Worm (Caenorhabditis elegans) whole organism, L4 larva: ENCODE data around the gene F54F7.3.

ENCODE experiments used
- F10B5.3 ChIP-seq: sonication (generic microtip); optimal IDR thresholded peaks from 2 replicates; lab custom pipeline; 2016; ENCODE audit warnings: mild to moderate bottlenecking, missing genetic modification characterization, missing compliant biosample characterization
- F37D6.2 ChIP-seq: sonication (generic microtip); optimal IDR thresholded peaks from 2 replicates; lab custom pipeline; 2016; ENCODE audit warnings: mild to moderate bottlenecking, missing genetic modification characterization, missing compliant biosample characterization
- T20F7.1 ChIP-seq: fragments of 200-800 bp; sonication (Bioruptor generic); optimal IDR thresholded peaks from 2 replicates; lab custom pipeline; 2018; ENCODE audit warnings: mild to moderate bottlenecking, missing genetic modification characterization, missing compliant biosample characterization
- Y75B8A.6 ChIP-seq: fragments of 200-800 bp; sonication (Bioruptor generic); IDR thresholded peaks from 2 replicates; pipeline ENCODE4 v1.3.6; 2022; ENCODE audit warnings: missing genetic modification reagents, missing genetic modification characterization, missing compliant biosample characterization
- ZK546.5 ChIP-seq, 2 experiments: sonication (generic microtip); optimal IDR thresholded peaks; 2 replicates each; lab custom pipeline; 2017; ENCODE audit warnings: missing biosample characterization in 2 of 2, missing genetic modification characterization in 2 of 2
- aha-1 ChIP-seq: fragments of 150-350 bp; peaks from one replicate; lab custom pipeline; 2014; ENCODE audit warnings: missing biosample characterization, missing genetic modification characterization
- aly-2 ChIP-seq: sonication (generic microtip); optimal IDR thresholded peaks from 2 replicates; lab custom pipeline; 2018; ENCODE audit warnings: missing biosample characterization, missing genetic modification characterization
- ama-1 ChIP-seq: fragments of 150-350 bp; optimal IDR thresholded peaks from 2 replicates; lab custom pipeline; 2014; ENCODE audit warnings: inconsistent platforms, mixed read lengths
- arid-1 ChIP-seq: fragments of 200-800 bp; sonication (Bioruptor generic); conservative IDR thresholded peaks from 2 replicates; pipeline ENCODE4 v1.3.6; 2022; ENCODE audit warnings: missing genetic modification reagents, missing genetic modification characterization, missing compliant biosample characterization
- ceh-28 ChIP-seq: fragments of 150-350 bp; optimal IDR thresholded peaks from 2 replicates; lab custom pipeline; 2014; ENCODE audit warnings: missing biosample characterization, missing genetic modification reagents, missing genetic modification characterization
- ceh-62 ChIP-seq: sonication (generic microtip); optimal IDR thresholded peaks from 2 replicates; lab custom pipeline; 2017; ENCODE audit warnings: missing biosample characterization, missing genetic modification characterization
- cey-2 ChIP-seq: sonication (generic microtip); optimal IDR thresholded peaks from 3 replicates; lab custom pipeline; 2017; ENCODE audit warnings: missing genetic modification characterization, mild to moderate bottlenecking, missing compliant biosample characterization, antibody characterized with exemption, borderline replicate concordance; ENCODE audit not compliant: insufficient read depth
- daf-12 ChIP-seq: fragments of 150-350 bp; optimal IDR thresholded peaks from 2 replicates; lab custom pipeline; 2014; ENCODE audit warnings: missing biosample characterization, missing genetic modification reagents, missing genetic modification characterization
- daf-8 ChIP-seq: fragments of 200-800 bp; sonication (Bioruptor generic); IDR thresholded peaks from 2 replicates; pipeline ENCODE4 v1.3.6; 2022; ENCODE audit warnings: missing genetic modification characterization, missing compliant biosample characterization
- dmd-6 ChIP-seq: fragments of 200-800 bp; sonication (Bioruptor generic); IDR thresholded peaks from 2 replicates; pipeline ENCODE4 v1.3.6; 2022; ENCODE audit warnings: missing genetic modification reagents, missing genetic modification characterization, missing compliant biosample characterization
- dmd-9 ChIP-seq: fragments of 200-800 bp; sonication (Bioruptor generic); IDR thresholded peaks from 2 replicates; pipeline ENCODE4 v1.3.6; 2022; ENCODE audit warnings: missing genetic modification reagents, missing genetic modification characterization, missing compliant biosample characterization
- duxl-1 ChIP-seq: sonication (generic microtip); optimal IDR thresholded peaks from 2 replicates; lab custom pipeline; 2016; ENCODE audit warnings: mild to moderate bottlenecking, missing genetic modification characterization, moderate library complexity, missing compliant biosample characterization; ENCODE audit not compliant: poor library complexity
- egl-27 ChIP-seq: sonication (generic microtip); optimal IDR thresholded peaks from 3 replicates; lab custom pipeline; 2017; ENCODE audit warnings: missing biosample characterization, missing genetic modification reagents, missing genetic modification characterization
- hlh-11 ChIP-seq: fragments of 200-800 bp; sonication (Bioruptor generic); optimal IDR thresholded peaks from 2 replicates; lab custom pipeline; 2018; ENCODE audit warnings: mild to moderate bottlenecking, missing genetic modification characterization, missing compliant biosample characterization
- hlh-30 ChIP-seq: sonication (generic microtip); optimal IDR thresholded peaks from 2 replicates; lab custom pipeline; 2017; ENCODE audit warnings: antibody characterized with exemption, mild to moderate bottlenecking, missing genetic modification characterization, missing compliant biosample characterization; ENCODE audit not compliant: insufficient read depth
- hmg-1.1 ChIP-seq: fragments of 200-800 bp; sonication (Bioruptor generic); IDR thresholded peaks from 2 replicates; pipeline ENCODE4 v1.3.6; 2022; ENCODE audit warnings: missing genetic modification reagents, missing genetic modification characterization, missing compliant biosample characterization
- lim-7 ChIP-seq: fragments of 200-800 bp; sonication (Bioruptor generic); IDR thresholded peaks from 2 replicates; pipeline ENCODE4 v1.3.6; 2022; ENCODE audit warnings: missing genetic modification characterization, missing compliant biosample characterization
- lin-29 ChIP-seq: fragments of 200-800 bp; sonication (Bioruptor generic); IDR thresholded peaks from 2 replicates; pipeline ENCODE4 v1.3.6; 2022; ENCODE audit warnings: missing genetic modification reagents, missing genetic modification characterization, missing compliant biosample characterization
- lin-39 ChIP-seq: fragments of 150-350 bp; optimal IDR thresholded peaks from 2 replicates; lab custom pipeline; 2014; ENCODE audit warnings: missing biosample characterization, missing genetic modification reagents, missing genetic modification characterization
- mdl-1 ChIP-seq, 2 experiments: fragments of 150-350 bp in 1 of 2; sonication (generic microtip) in 1 of 2; optimal IDR thresholded peaks; 2 replicates each; lab custom pipeline; 2014 to 2017; ENCODE audit warnings: missing biosample characterization in 2 of 2, missing genetic modification characterization in 2 of 2
- nhr-10 ChIP-seq: fragments of 150-350 bp; optimal IDR thresholded peaks from 2 replicates; lab custom pipeline; 2014; ENCODE audit warnings: missing biosample characterization, missing genetic modification characterization
- nhr-102 ChIP-seq: sonication (generic microtip); optimal IDR thresholded peaks from 2 replicates; lab custom pipeline; 2016; ENCODE audit warnings: mild to moderate bottlenecking, missing genetic modification characterization, moderate library complexity, missing compliant biosample characterization
- nhr-111 ChIP-seq: fragments of 200-800 bp; sonication (Bioruptor generic); optimal IDR thresholded peaks from 2 replicates; lab custom pipeline; 2018; ENCODE audit warnings: mild to moderate bottlenecking, missing genetic modification characterization, missing compliant biosample characterization
- nhr-237 ChIP-seq: sonication (generic microtip); optimal IDR thresholded peaks from 2 replicates; lab custom pipeline; 2017; ENCODE audit warnings: missing biosample characterization, missing genetic modification characterization
- nhr-41 ChIP-seq: fragments of 200-800 bp; sonication (Bioruptor generic); IDR thresholded peaks from 2 replicates; pipeline ENCODE4 v1.3.6; 2022; ENCODE audit warnings: missing genetic modification reagents, missing genetic modification characterization, missing compliant biosample characterization
- nhr-42 ChIP-seq: fragments of 200-800 bp; sonication (Bioruptor generic); IDR thresholded peaks from 2 replicates; pipeline ENCODE4 v1.3.6; 2022; ENCODE audit warnings: missing genetic modification characterization, missing compliant biosample characterization
- nhr-77 ChIP-seq: fragments of 150-350 bp; optimal IDR thresholded peaks from 2 replicates; lab custom pipeline; 2014; ENCODE audit warnings: missing biosample characterization, missing genetic modification characterization
- php-3 ChIP-seq: fragments of 200-800 bp; sonication (Bioruptor generic); IDR thresholded peaks from 2 replicates; pipeline ENCODE4 v1.3.6; 2022; ENCODE audit warnings: missing genetic modification reagents, missing genetic modification characterization, missing compliant biosample characterization
- rbr-2 ChIP-seq: sonication (generic microtip); optimal IDR thresholded peaks from 2 replicates; lab custom pipeline; 2016; ENCODE audit warnings: missing genotype, missing genetic modification characterization, missing compliant biosample characterization
- skn-1 ChIP-seq: fragments of 150-350 bp; optimal IDR thresholded peaks from 2 replicates; lab custom pipeline; 2014; ENCODE audit warnings: missing biosample characterization, missing genetic modification characterization
- snpc-1.2 ChIP-seq: fragments of 200-800 bp; sonication (Bioruptor generic); IDR thresholded peaks from 2 replicates; pipeline ENCODE4 v1.3.6; 2022; ENCODE audit warnings: missing genetic modification reagents, missing genetic modification characterization, missing compliant biosample characterization
- spr-1 ChIP-seq: sonication (generic microtip); optimal IDR thresholded peaks from 2 replicates; lab custom pipeline; 2016; ENCODE audit warnings: mild to moderate bottlenecking, missing genetic modification characterization, missing compliant biosample characterization
- tag-97 ChIP-seq: fragments of 200-800 bp; sonication (Bioruptor generic); IDR thresholded peaks from 2 replicates; pipeline ENCODE4 v1.3.6; 2022; ENCODE audit warnings: missing genetic modification characterization, missing compliant biosample characterization
- unc-62 ChIP-seq, 3 experiments: fragments of 150-350 bp in 1 of 3; sonication (generic microtip); optimal IDR thresholded peaks in 2 of 3; peaks in 1 of 3; 1 replicate in 1 of 3; 2 replicates in 2 of 3; lab custom pipeline; 2014 to 2017; ENCODE audit warnings: missing biosample characterization in 3 of 3, missing genetic modification characterization in 3 of 3, missing genetic modification reagents in 3 of 3, missing genotype in 1 of 3
- zag-1 ChIP-seq: fragments of 150-350 bp; optimal IDR thresholded peaks from 2 replicates; lab custom pipeline; 2014; ENCODE audit warnings: missing biosample characterization, missing genetic modification characterization
- zfp-2 ChIP-seq: sonication (generic microtip); optimal IDR thresholded peaks from 2 replicates; lab custom pipeline; 2016; ENCODE audit warnings: mild to moderate bottlenecking, missing genetic modification characterization, missing compliant biosample characterization
- zfp-3 ChIP-seq: fragments of 200-800 bp; sonication (Bioruptor generic); conservative IDR thresholded peaks from 2 replicates; pipeline ENCODE4 v1.3.6; 2022; ENCODE audit warnings: missing genetic modification reagents, missing genetic modification characterization, missing compliant biosample characterization
- zip-2 ChIP-seq: fragments of 150-350 bp; optimal IDR thresholded peaks from 2 replicates; lab custom pipeline; 2014; ENCODE audit warnings: missing biosample characterization, missing genetic modification characterization
- ztf-11 ChIP-seq: fragments of 150-350 bp; optimal IDR thresholded peaks from 2 replicates; lab custom pipeline; 2014; ENCODE audit warnings: missing biosample characterization, missing genetic modification characterization

The F54F7.3 gene

DNA sequence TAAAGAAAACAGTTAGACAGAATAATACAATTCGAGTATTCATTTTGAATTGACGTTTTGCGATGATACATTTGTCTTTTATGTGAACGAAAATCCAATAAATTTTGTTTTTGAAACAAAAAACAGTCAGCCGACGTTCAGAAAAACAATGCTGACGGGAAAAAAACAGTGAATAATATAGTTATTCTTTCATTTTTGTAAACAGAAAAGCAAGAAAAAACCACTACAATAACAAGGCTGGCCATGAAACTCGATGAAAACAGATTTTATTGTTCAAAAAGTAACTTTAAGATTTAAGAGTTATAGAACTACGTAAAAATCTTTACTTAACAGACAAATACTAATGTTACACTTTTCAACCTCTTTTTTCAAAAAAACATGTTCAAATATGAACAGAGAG is at the start of gene F54F7.3:
F54F7.3 (minus strand) TSS at position 101 of the 400 bp plus-strand sequence.
- TF ChIP-seq snpc-1.2 (no peak), zag-1 (no peak), lim-7 (GFP tag; lab: Robert Waterston, UW) (no peak), ama-1 (lab: Kevin White, UChicago) (no peak), daf-12 (tag; lab: Kevin White, UChicago) (no peak), hmg-1.1 (GFP tag; lab: Robert Waterston, UW) (no peak), ZK546.5 (tag; optimal IDR thresholded peaks at IDR 0.05; lab: Kevin White, UChicago) (no peak)

DNA sequence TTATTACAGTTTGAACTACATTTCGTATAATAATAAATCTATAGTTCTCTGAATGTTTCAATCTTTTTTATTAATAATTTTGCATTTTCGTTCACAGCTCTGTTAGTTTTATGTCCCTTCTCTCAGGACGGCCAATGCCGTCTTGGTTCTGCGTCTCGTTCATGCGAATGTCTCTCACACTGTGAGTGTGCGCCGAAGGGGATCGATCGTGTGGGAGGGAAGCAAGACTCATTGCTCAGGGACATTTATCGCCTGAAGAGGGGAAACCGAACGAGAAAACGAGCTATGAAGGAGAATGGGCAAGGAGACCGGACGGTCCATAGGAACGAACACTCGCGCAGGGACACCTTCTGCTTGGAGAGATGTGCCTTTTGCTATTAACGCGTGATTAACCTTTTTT is 49.0 kb upstream of the F54F7.3 start:
- TF ChIP-seq F10B5.3 (tag; lab: Kevin White, UChicago), result peak; percentile 12
- TF ChIP-seq F37D6.2, result peak; percentile 51
- peak; percentile 46 for TF ChIP-seq rbr-2 (tag; lab: Kevin White, UChicago)
- TF ChIP-seq ceh-28, result peak; percentile 43
- peak; percentile 57 for TF ChIP-seq aha-1 (tag; lab: Kevin White, UChicago)
- TF ChIP-seq T20F7.1 (GFP tag; lab: Kevin White, UChicago), result no peak
- no peak for TF ChIP-seq Y75B8A.6 (GFP tag; lab: Robert Waterston, UW)
- TF ChIP-seq unc-62 (GFP tag; optimal IDR thresholded peaks at IDR 0.05 in 1 of 2; lab: Kevin White, UChicago), result peak in 1 of 2 experiments; percentile 85
- no peak for TF ChIP-seq unc-62 (tag; optimal IDR thresholded peaks at IDR 0.05; lab: Kevin White, UChicago)

- TF ChIP-seq hlh-30 (tag; lab: Kevin White, UChicago) (no peak), egl-27 (tag; lab: Kevin White, UChicago) (no peak), arid-1 (GFP tag; lab: Robert Waterston, UW) (no peak), zag-1 (no peak), mdl-1 (tag; optimal IDR thresholded peaks at IDR 0.05; lab: Kevin White, UChicago) (no peak), nhr-77 (tag; lab: Kevin White, UChicago) (no peak), tag-97 (GFP tag; lab: Robert Waterston, UW) (no peak), F10B5.3 (tag; lab: Kevin White, UChicago) (no peak), dmd-9 (GFP tag; lab: Robert Waterston, UW) (no peak), nhr-42 (GFP tag; lab: Robert Waterston, UW) (no peak), nhr-41 (GFP tag; lab: Robert Waterston, UW) (no peak), hlh-11 (tag; lab: Kevin White, UChicago) (no peak), duxl-1 (tag; lab: Kevin White, UChicago) (no peak), dmd-6 (GFP tag; lab: Robert Waterston, UW) (no peak), Y75B8A.6 (GFP tag; lab: Robert Waterston, UW) (no peak), cey-2 (tag; lab: Kevin White, UChicago) (no peak), zfp-2 (no peak), T20F7.1 (GFP tag; lab: Kevin White, UChicago) (no peak), zip-2 (tag; lab: Kevin White, UChicago) (no peak)
Measured at ce11 chrX:11898040-11898439, 48.1 kb upstream of the F54F7.3 start, which contains the start of gene Y62H9A.9. Gene Y62H9A.9 (minus strand): TSS chrX:11898140.

DNA sequence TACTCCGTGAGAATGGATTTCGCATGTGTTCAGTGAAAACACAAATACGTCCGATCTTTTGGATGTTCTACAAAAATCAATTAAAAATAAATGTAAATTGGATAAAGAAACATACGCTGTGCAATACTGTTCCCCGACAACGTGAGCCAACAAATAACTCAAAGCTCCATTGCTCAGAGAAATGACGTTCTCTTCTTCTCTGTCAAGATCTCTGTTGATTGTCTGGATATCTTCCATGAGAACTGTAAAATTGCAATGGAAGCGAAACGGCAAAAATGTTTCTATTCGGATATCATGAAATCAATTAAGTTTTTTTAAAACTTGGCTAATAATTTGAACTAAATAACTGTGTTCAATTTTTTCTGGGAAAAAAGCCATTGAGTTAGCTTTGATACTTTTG is 46.7 kb upstream of the F54F7.3 start:
- TF ChIP-seq aha-1 (tag; lab: Kevin White, UChicago), result peak; percentile 93
- no peak for TF ChIP-seq skn-1

DNA sequence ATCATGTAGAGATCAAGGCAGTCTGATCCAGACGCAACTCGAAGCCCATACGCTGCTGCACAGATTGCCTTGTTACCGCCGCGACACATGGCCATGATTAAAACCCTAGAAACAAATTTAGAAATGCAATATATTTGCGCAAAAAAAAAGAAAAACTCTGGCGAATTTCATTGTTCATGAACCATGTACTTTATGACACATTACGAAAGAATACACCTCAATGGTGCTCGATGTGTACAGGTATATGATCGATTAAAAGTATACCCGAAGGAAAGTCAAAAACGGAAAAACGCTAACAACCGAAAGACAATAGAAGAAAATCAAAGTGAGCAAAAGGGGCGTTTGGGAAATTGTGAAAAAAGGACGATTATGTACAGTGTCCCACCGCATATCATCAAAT is 42.3 kb upstream of the F54F7.3 start, which contains the start of gene Y62H9A.8:
Y62H9A.8 (minus strand) TSS at position 101 of the 400 bp plus-strand sequence.
- TF ChIP-seq lin-39 (tag; lab: Kevin White, UChicago) (no peak), zfp-3 (GFP tag; lab: Robert Waterston, UW) (no peak), spr-1 (no peak), nhr-10 (tag; lab: Kevin White, UChicago) (no peak), php-3 (GFP tag; lab: Robert Waterston, UW) (no peak), daf-8 (GFP tag; lab: Robert Waterston, UW) (no peak), ceh-62 (tag; lab: Kevin White, UChicago) (no peak), duxl-1 (tag; lab: Kevin White, UChicago) (no peak), ceh-28 (no peak), nhr-111 (GFP tag; lab: Kevin White, UChicago) (no peak), ZK546.5 (tag; optimal IDR thresholded peaks at IDR 0.05; lab: Kevin White, UChicago) (no peak), ztf-11 (tag; lab: Kevin White, UChicago) (no peak), lin-29 (GFP tag; lab: Robert Waterston, UW) (no peak), aly-2 (no peak), nhr-237 (tag; lab: Kevin White, UChicago) (no peak), hlh-30 (tag; lab: Kevin White, UChicago) (no peak), dmd-9 (GFP tag; lab: Robert Waterston, UW) (no peak), nhr-102 (tag; lab: Kevin White, UChicago) (no peak)
